Fruit fly (Drosophila melanogaster): ENCODE data around the gene CG7542.

- TF ChIP-seq ttk (optimal IDR thresholded peaks at IDR 0.05) (no peak), psq (optimal IDR thresholded peaks at IDR 0.05) (no peak), h (optimal IDR thresholded peaks at IDR 0.05) (no peak), Sin3A (optimal IDR thresholded peaks at IDR 0.05) (no peak), insv (optimal IDR thresholded peaks at IDR 0.05) (no peak), Myc (optimal IDR thresholded peaks at IDR 0.05) (no peak)
Observed at dm6 chr3L:17540004-17540403, 9.6 kb upstream of the CG7542 start.

Data from Kc167 (cell line).